Fruit fly (Drosophila melanogaster) whole organism, prepupa: ENCODE measurements around the gene Hsp27.

ENCODE experiments used
- CG3032 ChIP-seq: fragments of 200-800 bp; optimal IDR thresholded peaks from 2 replicates; lab custom pipeline; 2019; ENCODE audit warnings: missing biosample characterization, mild to moderate bottlenecking, missing genetic modification characterization, moderate library complexity
- CG34406 ChIP-seq: fragments of 200-800 bp; sonication (Bioruptor generic); optimal IDR thresholded peaks from 3 replicates; lab custom pipeline; 2016; ENCODE audit warnings: missing biosample characterization, missing genetic modification characterization
- Eip75B ChIP-seq: fragments of 200-800 bp; sonication (Bioruptor generic); optimal IDR thresholded peaks from 3 replicates; lab custom pipeline; 2016; ENCODE audit warnings: missing biosample characterization, missing genetic modification characterization
- Lpt ChIP-seq: fragments of 200-800 bp; sonication (Bioruptor generic); optimal IDR thresholded peaks from 3 replicates; lab custom pipeline; 2016; ENCODE audit warnings: missing biosample characterization, missing genetic modification characterization
- Met ChIP-seq: fragments of 200-800 bp; sonication (Bioruptor generic); optimal IDR thresholded peaks from 3 replicates; lab custom pipeline; 2016; ENCODE audit warnings: missing biosample characterization, missing genetic modification characterization
- fd85E ChIP-seq: fragments of 200-800 bp; sonication (Bioruptor generic); optimal IDR thresholded peaks from 3 replicates; lab custom pipeline; 2016; ENCODE audit warnings: missing biosample characterization, missing genetic modification characterization
- ss ChIP-seq, 2 experiments: fragments of 200-800 bp; sonication (Bioruptor generic); optimal IDR thresholded peaks; 2 replicates in 1 of 2; 3 replicates in 1 of 2; lab custom pipeline; 2017 to 2018; ENCODE audit warnings: mild to moderate bottlenecking in 2 of 2, missing biosample characterization in 2 of 2, missing genetic modification characterization in 2 of 2, moderate library complexity in 1 of 2

dm6 chr3L:9368665-9369064, 15.2 kb upstream of the Hsp27 start:
- TF ChIP-seq CG34406 (no peak), Lpt (no peak), fd85E (no peak), CG3032 (tag; lab: Kevin White, UChicago) (no peak), ss (GFP tag; optimal IDR thresholded peaks at IDR 0.05; lab: Kevin White, UChicago) (no peak), Eip75B (no peak), Met (GFP tag; lab: Kevin White, UChicago) (no peak)
